Worm (Caenorhabditis elegans): ENCODE results near the gene ugt-1.

ugt-1 gene

DNA sequence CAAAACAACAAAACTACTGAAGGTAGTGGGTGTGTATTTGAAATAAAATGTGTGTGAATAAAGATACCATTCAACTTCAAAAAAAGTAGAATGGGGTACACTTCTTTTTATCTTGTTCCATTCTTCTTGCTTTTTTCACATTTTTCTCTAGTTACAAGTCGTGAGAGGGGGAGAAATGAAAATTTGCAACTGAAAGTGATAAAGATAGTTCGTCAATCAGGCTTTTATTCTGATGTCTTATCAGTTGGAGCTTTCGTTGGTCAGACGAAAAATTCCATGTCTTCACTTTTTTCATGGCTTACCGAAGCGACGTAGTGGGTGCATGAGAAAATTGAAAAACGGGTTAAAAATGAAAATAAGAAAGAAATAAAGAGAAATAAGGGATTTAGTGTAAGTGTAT lies 38.3 kb downstream of the ugt-1 start, which contains the start of gene Y32F6A.4:
Gene Y32F6A.4 (minus strand): TSS at position 347 of the 400 bp plus-strand sequence.
- peak; percentile 39 for TF ChIP-seq nhr-28 (tag; optimal IDR thresholded peaks at IDR 0.05)
- TF ChIP-seq unc-62 (GFP tag; optimal IDR thresholded peaks at IDR 0.05 in 1 of 2): peak in 1 of 2 experiments; percentile 81
- TF ChIP-seq unc-62 (tag; optimal IDR thresholded peaks at IDR 0.05): no peak
- no peak for TF ChIP-seq daf-19 (GFP tag; conservative IDR thresholded peaks at IDR 0.05)
- no peak for TF ChIP-seq ceh-82 (tag; optimal IDR thresholded peaks at IDR 0.05)
- no peak for TF ChIP-seq vab-7 (GFP tag; IDR thresholded peaks at IDR 0.05)
- no peak for TF ChIP-seq daf-16 (GFP tag; optimal IDR thresholded peaks at IDR 0.05)
- peak; percentile 45 for TF ChIP-seq daf-16 (tag; optimal IDR thresholded peaks at IDR 0.05)
- TF ChIP-seq php-3 (GFP tag; IDR thresholded peaks at IDR 0.05): peak; percentile 17; the same call in 1 of the 2 replicates
- peak; percentile 15 for TF ChIP-seq hlh-11 (tag; optimal IDR thresholded peaks at IDR 0.05)
- TF ChIP-seq pqm-1 (tag; optimal IDR thresholded peaks at IDR 0.05): peak; percentile 69
- no peak for TF ChIP-seq ceh-32 (tag; optimal IDR thresholded peaks at IDR 0.05; ENCODE audit: poor library complexity)
- TF ChIP-seq dmd-6 (GFP tag; IDR thresholded peaks at IDR 0.05): peak; percentile 41; the same call in 1 of the 2 replicates

DNA sequence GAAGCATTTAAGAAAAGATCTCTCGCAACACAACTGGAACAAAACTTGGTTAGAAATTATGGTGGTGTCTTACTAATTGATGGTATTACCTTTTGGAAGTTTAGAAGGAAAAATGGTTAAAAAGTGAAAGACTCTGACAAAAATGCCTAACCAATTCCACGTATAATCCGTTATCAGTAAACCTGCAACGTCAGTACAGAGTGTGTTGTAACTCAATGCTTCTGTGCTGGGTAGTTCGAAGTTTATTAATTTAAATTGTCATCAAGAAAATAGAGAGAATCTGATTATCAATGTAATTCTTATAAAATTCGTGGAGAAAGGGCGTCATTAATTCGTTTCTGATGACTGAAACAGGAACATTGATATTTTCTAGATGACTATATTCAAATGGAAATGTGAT lies 39.7 kb downstream of the ugt-1 start:
- TF ChIP-seq nhr-28 (tag; optimal IDR thresholded peaks at IDR 0.05): peak; percentile 36
- no peak for TF ChIP-seq lin-38 (GFP tag; IDR thresholded peaks at IDR 0.05)
- peak; percentile 44 for TF ChIP-seq pqm-1 (tag; optimal IDR thresholded peaks at IDR 0.05)
- TF ChIP-seq ceh-32 (tag; optimal IDR thresholded peaks at IDR 0.05; ENCODE audit: poor library complexity): no peak
- no peak for TF ChIP-seq D1046.2 (GFP tag; IDR thresholded peaks at IDR 0.05)
- no peak for TF ChIP-seq daf-16 (GFP tag; optimal IDR thresholded peaks at IDR 0.05)
- peak; percentile 14 for TF ChIP-seq daf-16 (tag; optimal IDR thresholded peaks at IDR 0.05)
- TF ChIP-seq unc-62 (GFP tag; optimal IDR thresholded peaks at IDR 0.05 in 1 of 2): peak in 1 of 2 experiments; percentile 95
- no peak for TF ChIP-seq unc-62 (tag; optimal IDR thresholded peaks at IDR 0.05)
- TF ChIP-seq dmd-6 (GFP tag; IDR thresholded peaks at IDR 0.05): peak; percentile 54
- TF ChIP-seq nhr-25 (tag; optimal IDR thresholded peaks at IDR 0.05; ENCODE audit: borderline replicate concordance, insufficient read depth): no peak
- TF ChIP-seq F44E2.7 (GFP tag; IDR thresholded peaks at IDR 0.05): no peak

DNA sequence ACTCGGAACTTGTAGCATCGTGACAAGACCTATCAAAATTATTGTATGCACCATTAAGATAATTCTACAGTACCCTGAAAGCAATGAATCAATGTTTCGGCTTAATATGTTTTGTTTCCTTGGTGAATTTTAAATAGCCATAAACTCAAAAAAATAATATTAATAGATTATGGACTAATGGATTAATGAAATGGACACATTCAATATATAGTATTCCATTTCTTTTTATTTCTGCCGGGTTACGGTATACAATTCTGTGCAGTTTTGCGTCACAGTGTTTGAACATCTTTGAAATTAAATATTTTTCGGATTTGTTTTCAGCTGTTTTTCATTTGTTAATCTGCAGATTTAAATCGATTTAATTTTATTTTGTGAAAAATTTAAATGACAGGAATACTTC lies 41.1 kb downstream of the ugt-1 start, which contains the start of gene set-22:
Gene set-22 (plus strand): TSS at position 301 of the 400 bp plus-strand sequence.
- TF ChIP-seq gei-8 (GFP tag; optimal IDR thresholded peaks at IDR 0.05) (no peak), F10B5.3 (tag; optimal IDR thresholded peaks at IDR 0.05) (no peak), hlh-11 (tag; optimal IDR thresholded peaks at IDR 0.05) (no peak), mdl-1 (tag; optimal IDR thresholded peaks at IDR 0.05) (no peak), nhr-111 (GFP tag; optimal IDR thresholded peaks at IDR 0.05) (no peak), nhr-76 (tag; optimal IDR thresholded peaks at IDR 0.05) (no peak), zfp-2 (tag; optimal IDR thresholded peaks at IDR 0.05) (no peak), php-3 (GFP tag; IDR thresholded peaks at IDR 0.05) (no peak), daf-8 (GFP tag; IDR thresholded peaks at IDR 0.05) (no peak), dpl-1 (GFP tag; optimal IDR thresholded peaks at IDR 0.05) (no peak)

DNA sequence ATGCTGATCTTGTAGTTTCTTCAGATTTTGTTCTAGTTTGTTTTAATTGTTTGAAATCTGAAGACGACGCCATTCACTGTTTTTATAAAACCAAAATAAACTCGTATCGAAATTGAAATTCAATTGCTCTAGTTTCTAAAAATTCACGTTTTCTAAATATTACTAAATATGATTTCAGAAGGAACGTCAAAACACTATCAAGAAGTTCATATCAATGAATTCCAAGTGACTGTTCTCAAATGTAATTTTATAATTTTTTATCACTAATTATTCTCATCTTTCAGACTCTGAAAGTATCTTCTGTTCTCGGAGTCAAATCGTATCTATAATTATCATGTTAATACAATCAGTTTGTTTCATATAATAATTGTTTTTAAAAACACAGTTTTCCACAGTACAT lies 45.3 kb downstream of the ugt-1 start, which contains the start of gene snf-10:
Gene snf-10 (minus strand): TSS at position 101 of the 400 bp plus-strand sequence.
- no peak for TF ChIP-seq spr-1 (tag; optimal IDR thresholded peaks at IDR 0.05)
- no peak for TF ChIP-seq ZK546.5 (tag; optimal IDR thresholded peaks at IDR 0.05)
- TF ChIP-seq nhr-48 (tag; optimal IDR thresholded peaks at IDR 0.05): no peak
- no peak for TF ChIP-seq madf-9 (GFP tag; conservative IDR thresholded peaks at IDR 0.05)
- no peak for TF ChIP-seq aly-2 (tag; optimal IDR thresholded peaks at IDR 0.05)
- TF ChIP-seq lin-15B (tag; optimal IDR thresholded peaks at IDR 0.05): no peak

DNA sequence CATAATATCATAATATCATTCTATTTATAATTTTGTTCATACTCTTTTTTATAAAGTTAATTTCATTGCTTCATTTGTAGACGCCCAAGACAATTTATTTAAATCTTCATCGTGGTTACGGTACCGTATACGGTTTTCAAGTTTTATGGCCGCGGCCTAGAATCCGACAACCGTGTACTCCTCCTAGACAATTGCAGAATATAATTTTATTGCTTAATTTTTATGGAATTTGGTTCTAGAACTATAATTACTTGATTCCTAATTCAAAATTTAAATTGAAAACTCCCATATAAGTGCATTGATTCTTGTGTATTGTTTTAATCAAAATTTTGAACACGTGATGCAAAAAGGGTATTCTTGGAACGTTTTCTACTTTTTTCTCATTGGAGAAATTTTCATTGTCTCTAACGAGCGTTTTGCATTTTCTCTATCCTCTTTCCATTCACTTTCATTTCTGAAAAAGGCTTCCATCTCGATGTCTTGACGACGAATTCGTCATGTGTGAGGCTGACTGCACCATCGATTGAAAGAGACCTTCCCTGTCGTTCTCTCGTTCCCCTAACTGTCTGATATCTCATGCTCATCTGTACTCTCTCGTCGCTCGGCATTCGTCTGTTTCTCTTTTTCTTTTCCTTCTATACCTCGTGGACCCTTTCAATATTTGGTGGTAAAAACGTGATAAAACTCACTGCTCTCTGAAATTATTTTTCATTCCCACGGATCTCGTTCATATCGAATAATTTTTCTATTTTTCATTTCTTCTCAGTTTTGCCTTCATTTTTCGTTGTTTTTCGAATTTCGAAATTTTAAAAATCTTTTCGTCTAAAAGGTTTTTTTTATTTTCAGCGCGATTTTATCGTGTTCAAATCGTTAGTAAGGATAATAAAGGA lies 45.9 kb downstream of the ugt-1 start, which contains the start of gene pap-1:
Gene pap-1 (plus strand): TSS at position 840 of the 890 bp plus-strand sequence.
- no peak for TF ChIP-seq lir-3 (tag; optimal IDR thresholded peaks at IDR 0.05)
- TF ChIP-seq pha-4 (GFP tag; IDR thresholded peaks at IDR 0.05): no peak
- TF ChIP-seq pha-4 (tag; optimal IDR thresholded peaks at IDR 0.05): no peak
- peak; percentile 15 for TF ChIP-seq aha-1 (tag)
- peak; percentile 75 for TF ChIP-seq mes-2 (tag; optimal IDR thresholded peaks at IDR 0.05; ENCODE audit: poor library complexity, severe bottlenecking)
- peak in 1 of 2 experiments; percentile 25 for TF ChIP-seq hif-1 (tag; optimal IDR thresholded peaks at IDR 0.05)
- TF ChIP-seq lin-38 (GFP tag; IDR thresholded peaks at IDR 0.05): peak; percentile 20; the same call in 1 of the 2 replicates
- TF ChIP-seq ceh-28 (tag; optimal IDR thresholded peaks at IDR 0.05): peak; percentile 59
- TF ChIP-seq gei-8 (GFP tag; optimal IDR thresholded peaks at IDR 0.05): no peak
- peak in 1 of 2 experiments; percentile 36 for TF ChIP-seq lsy-2 (tag; optimal IDR thresholded peaks at IDR 0.05)
- TF ChIP-seq hlh-30 (tag; optimal IDR thresholded peaks at IDR 0.05; ENCODE audit: insufficient read depth): peak; percentile 95
- TF ChIP-seq mdl-1 (tag; optimal IDR thresholded peaks at IDR 0.05): peak in 1 of 2 experiments; percentile 67
- TF ChIP-seq hlh-11 (tag; optimal IDR thresholded peaks at IDR 0.05): peak; percentile 57
- no peak for TF ChIP-seq nhr-237 (tag; optimal IDR thresholded peaks at IDR 0.05)
